Worm (Caenorhabditis elegans): ENCODE measurements around the gene pgp-5.

DNA sequence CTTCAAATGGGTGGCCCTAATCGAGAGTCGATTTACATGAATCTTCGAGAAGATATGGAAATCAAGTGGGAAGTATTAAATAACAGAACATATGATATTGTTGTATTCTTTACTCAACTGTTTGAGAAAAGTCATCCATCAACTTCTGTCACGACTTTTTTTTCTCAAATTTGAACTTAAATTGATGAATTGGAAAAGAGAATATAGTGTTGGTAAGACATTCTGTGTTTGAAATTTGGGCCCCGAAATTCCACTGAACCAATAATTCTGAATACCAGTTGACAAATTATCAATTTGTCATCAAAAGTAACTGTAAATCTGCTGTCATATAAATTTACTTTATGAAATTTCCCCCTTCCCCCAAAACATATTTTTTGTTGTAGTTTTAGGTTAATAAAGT, 12.2 kb downstream of the pgp-5 start:
- no peak for TF ChIP-seq ama-1 (optimal IDR thresholded peaks at IDR 0.05)
- no peak for TF ChIP-seq F13C5.2 (tag; optimal IDR thresholded peaks at IDR 0.05)
- TF ChIP-seq hmg-4 (GFP tag; optimal IDR thresholded peaks at IDR 0.05): no peak
